Worm (Caenorhabditis elegans) whole organism, L4 larva: ENCODE data around the gene ttr-16.

Experiments used
- F10B5.3 ChIP-seq: sonication (generic microtip); optimal IDR thresholded peaks from 2 replicates; lab custom pipeline; 2016; ENCODE audit warnings: mild to moderate bottlenecking, missing genetic modification characterization, missing compliant biosample characterization
- R02D3.7 ChIP-seq: fragments of 150-350 bp; sonication (generic microtip); optimal IDR thresholded peaks from 3 replicates; lab custom pipeline; 2014; ENCODE audit warnings: missing biosample characterization, missing genetic modification characterization
- T20F7.1 ChIP-seq: fragments of 200-800 bp; sonication (Bioruptor generic); optimal IDR thresholded peaks from 2 replicates; lab custom pipeline; 2018; ENCODE audit warnings: mild to moderate bottlenecking, missing genetic modification characterization, missing compliant biosample characterization
- T26A8.4 ChIP-seq: fragments of 200-800 bp; sonication (Bioruptor generic); IDR thresholded peaks from 2 replicates; pipeline ENCODE4 v1.3.6; 2022; ENCODE audit warnings: missing genetic modification characterization, missing compliant biosample characterization
- Y105C5A.15 ChIP-seq: fragments of 200-800 bp; sonication (Bioruptor generic); IDR thresholded peaks from 2 replicates; pipeline ENCODE4 v1.3.6; 2022; ENCODE audit warnings: missing genetic modification characterization, missing compliant biosample characterization
- Y48G9A.11 ChIP-seq: fragments of 200-800 bp; sonication (Bioruptor generic); IDR thresholded peaks from 2 replicates; pipeline ENCODE4 v1.3.6; 2022; ENCODE audit warnings: missing genetic modification reagents, missing genetic modification characterization, missing compliant biosample characterization
- Y75B8A.6 ChIP-seq: fragments of 200-800 bp; sonication (Bioruptor generic); IDR thresholded peaks from 2 replicates; pipeline ENCODE4 v1.3.6; 2022; ENCODE audit warnings: missing genetic modification reagents, missing genetic modification characterization, missing compliant biosample characterization
- ZK546.5 ChIP-seq, 2 experiments: sonication (generic microtip); optimal IDR thresholded peaks; 2 replicates each; lab custom pipeline; 2017; ENCODE audit warnings: missing biosample characterization in 2 of 2, missing genetic modification characterization in 2 of 2
- aha-1 ChIP-seq: fragments of 150-350 bp; peaks from one replicate; lab custom pipeline; 2014; ENCODE audit warnings: missing biosample characterization, missing genetic modification characterization
- arid-1 ChIP-seq: fragments of 200-800 bp; sonication (Bioruptor generic); conservative IDR thresholded peaks from 2 replicates; pipeline ENCODE4 v1.3.6; 2022; ENCODE audit warnings: missing genetic modification reagents, missing genetic modification characterization, missing compliant biosample characterization
- ceh-28 ChIP-seq: fragments of 150-350 bp; optimal IDR thresholded peaks from 2 replicates; lab custom pipeline; 2014; ENCODE audit warnings: missing biosample characterization, missing genetic modification reagents, missing genetic modification characterization
- ceh-44 ChIP-seq: fragments of 200-800 bp; sonication (Bioruptor generic); IDR thresholded peaks from 2 replicates; pipeline ENCODE4 v1.3.6; 2022; ENCODE audit warnings: missing genetic modification reagents, missing genetic modification characterization, missing compliant biosample characterization
- ceh-62 ChIP-seq: sonication (generic microtip); optimal IDR thresholded peaks from 2 replicates; lab custom pipeline; 2017; ENCODE audit warnings: missing biosample characterization, missing genetic modification characterization
- ceh-82 ChIP-seq: sonication (generic microtip); optimal IDR thresholded peaks from 2 replicates; lab custom pipeline; 2017; ENCODE audit warnings: missing biosample characterization, missing genetic modification characterization
- ces-1 ChIP-seq: fragments of 150-350 bp; sonication (generic microtip); optimal IDR thresholded peaks from 4 replicates; lab custom pipeline; 2014; ENCODE audit warnings: missing biosample characterization, missing genetic modification reagents, missing genetic modification characterization
- cey-2 ChIP-seq: sonication (generic microtip); optimal IDR thresholded peaks from 3 replicates; lab custom pipeline; 2017; ENCODE audit warnings: missing genetic modification characterization, mild to moderate bottlenecking, missing compliant biosample characterization, antibody characterized with exemption, borderline replicate concordance; ENCODE audit not compliant: insufficient read depth
- daf-19 ChIP-seq: fragments of 200-800 bp; sonication (Bioruptor generic); conservative IDR thresholded peaks from 2 replicates; pipeline ENCODE4 v1.3.6; 2022; ENCODE audit warnings: missing genetic modification characterization, missing compliant biosample characterization
- dmd-6 ChIP-seq: fragments of 200-800 bp; sonication (Bioruptor generic); IDR thresholded peaks from 2 replicates; pipeline ENCODE4 v1.3.6; 2022; ENCODE audit warnings: missing genetic modification reagents, missing genetic modification characterization, missing compliant biosample characterization
- duxl-1 ChIP-seq: sonication (generic microtip); optimal IDR thresholded peaks from 2 replicates; lab custom pipeline; 2016; ENCODE audit warnings: mild to moderate bottlenecking, missing genetic modification characterization, moderate library complexity, missing compliant biosample characterization; ENCODE audit not compliant: poor library complexity
- gei-8 ChIP-seq: fragments of 200-800 bp; sonication (Bioruptor generic); optimal IDR thresholded peaks from 2 replicates; lab custom pipeline; 2018; ENCODE audit warnings: mild to moderate bottlenecking, missing genetic modification characterization, missing compliant biosample characterization
- hlh-30 ChIP-seq: sonication (generic microtip); optimal IDR thresholded peaks from 2 replicates; lab custom pipeline; 2017; ENCODE audit warnings: antibody characterized with exemption, mild to moderate bottlenecking, missing genetic modification characterization, missing compliant biosample characterization; ENCODE audit not compliant: insufficient read depth
- hmg-1.1 ChIP-seq: fragments of 200-800 bp; sonication (Bioruptor generic); IDR thresholded peaks from 2 replicates; pipeline ENCODE4 v1.3.6; 2022; ENCODE audit warnings: missing genetic modification reagents, missing genetic modification characterization, missing compliant biosample characterization
- lim-7 ChIP-seq: fragments of 200-800 bp; sonication (Bioruptor generic); IDR thresholded peaks from 2 replicates; pipeline ENCODE4 v1.3.6; 2022; ENCODE audit warnings: missing genetic modification characterization, missing compliant biosample characterization
- lin-15B ChIP-seq: fragments of 150-350 bp; sonication (generic microtip); optimal IDR thresholded peaks from 3 replicates; lab custom pipeline; 2014; ENCODE audit warnings: missing biosample characterization, missing genetic modification characterization
- lin-29 ChIP-seq: fragments of 200-800 bp; sonication (Bioruptor generic); IDR thresholded peaks from 2 replicates; pipeline ENCODE4 v1.3.6; 2022; ENCODE audit warnings: missing genetic modification reagents, missing genetic modification characterization, missing compliant biosample characterization
- lin-38 ChIP-seq: fragments of 200-800 bp; sonication (Bioruptor generic); IDR thresholded peaks from 2 replicates; pipeline ENCODE4 v1.3.6; 2022; ENCODE audit warnings: missing genetic modification reagents, missing genetic modification characterization, missing compliant biosample characterization
- mdl-1 ChIP-seq, 2 experiments: fragments of 150-350 bp in 1 of 2; sonication (generic microtip) in 1 of 2; optimal IDR thresholded peaks; 2 replicates each; lab custom pipeline; 2014 to 2017; ENCODE audit warnings: missing biosample characterization in 2 of 2, missing genetic modification characterization in 2 of 2
- mxl-3 ChIP-seq: fragments of 200-800 bp; sonication (Bioruptor generic); optimal IDR thresholded peaks from 2 replicates; lab custom pipeline; 2018; ENCODE audit warnings: mild to moderate bottlenecking, missing genetic modification characterization, missing compliant biosample characterization
- nhr-25 ChIP-seq: sonication (generic microtip); optimal IDR thresholded peaks from 2 replicates; lab custom pipeline; 2017; ENCODE audit warnings: missing genetic modification characterization, mild to moderate bottlenecking, missing compliant biosample characterization, antibody characterized with exemption, moderate library complexity, borderline replicate concordance; ENCODE audit not compliant: insufficient read depth
- nhr-28 ChIP-seq: fragments of 150-350 bp; optimal IDR thresholded peaks from 2 replicates; lab custom pipeline; 2014; ENCODE audit warnings: missing biosample characterization, missing genetic modification characterization
- nhr-41 ChIP-seq: fragments of 200-800 bp; sonication (Bioruptor generic); IDR thresholded peaks from 2 replicates; pipeline ENCODE4 v1.3.6; 2022; ENCODE audit warnings: missing genetic modification reagents, missing genetic modification characterization, missing compliant biosample characterization
- nhr-42 ChIP-seq: fragments of 200-800 bp; sonication (Bioruptor generic); IDR thresholded peaks from 2 replicates; pipeline ENCODE4 v1.3.6; 2022; ENCODE audit warnings: missing genetic modification characterization, missing compliant biosample characterization
- nhr-77 ChIP-seq: fragments of 150-350 bp; optimal IDR thresholded peaks from 2 replicates; lab custom pipeline; 2014; ENCODE audit warnings: missing biosample characterization, missing genetic modification characterization
- pqm-1 ChIP-seq: sonication (generic microtip); optimal IDR thresholded peaks from 2 replicates; lab custom pipeline; 2017; ENCODE audit warnings: missing biosample characterization, missing genetic modification characterization
- rbr-2 ChIP-seq: sonication (generic microtip); optimal IDR thresholded peaks from 2 replicates; lab custom pipeline; 2016; ENCODE audit warnings: missing genotype, missing genetic modification characterization, missing compliant biosample characterization
- saeg-2 ChIP-seq: fragments of 200-800 bp; sonication (Bioruptor generic); IDR thresholded peaks from 2 replicates; pipeline ENCODE4 v1.3.6; 2022; ENCODE audit warnings: missing genetic modification reagents, missing genetic modification characterization, missing compliant biosample characterization
- set-16 ChIP-seq: fragments of 200-800 bp; sonication (Bioruptor generic); IDR thresholded peaks from 2 replicates; pipeline ENCODE4 v1.3.6; 2022; ENCODE audit warnings: missing genetic modification reagents, missing genetic modification characterization, missing compliant biosample characterization
- spr-3 ChIP-seq: fragments of 200-800 bp; sonication (Bioruptor generic); optimal IDR thresholded peaks from 2 replicates; lab custom pipeline; 2018; ENCODE audit warnings: mild to moderate bottlenecking, missing genetic modification characterization, missing compliant biosample characterization
- tra-1 ChIP-seq: fragments of 200-800 bp; sonication (Bioruptor generic); IDR thresholded peaks from 2 replicates; pipeline ENCODE4 v1.3.6; 2022; ENCODE audit warnings: missing genetic modification reagents, missing genetic modification characterization, missing compliant biosample characterization
- unc-130 ChIP-seq: sonication (generic microtip); optimal IDR thresholded peaks from 2 replicates; lab custom pipeline; 2016; ENCODE audit warnings: missing genetic modification reagents, missing genetic modification characterization, missing compliant biosample characterization
- unc-39 ChIP-seq: sonication (generic microtip); optimal IDR thresholded peaks from 2 replicates; lab custom pipeline; 2017; ENCODE audit warnings: missing biosample characterization, missing genetic modification characterization
- unc-62 ChIP-seq, 3 experiments: fragments of 150-350 bp in 1 of 3; sonication (generic microtip); optimal IDR thresholded peaks in 2 of 3; peaks in 1 of 3; 1 replicate in 1 of 3; 2 replicates in 2 of 3; lab custom pipeline; 2014 to 2017; ENCODE audit warnings: missing biosample characterization in 3 of 3, missing genetic modification characterization in 3 of 3, missing genetic modification reagents in 3 of 3, missing genotype in 1 of 3
- vab-7 ChIP-seq: fragments of 200-800 bp; sonication (Bioruptor generic); IDR thresholded peaks from 2 replicates; pipeline ENCODE4 v1.3.6; 2022; ENCODE audit warnings: missing genetic modification reagents, missing genetic modification characterization, missing compliant biosample characterization
- zfp-2 ChIP-seq: sonication (generic microtip); optimal IDR thresholded peaks from 2 replicates; lab custom pipeline; 2016; ENCODE audit warnings: mild to moderate bottlenecking, missing genetic modification characterization, missing compliant biosample characterization
- zfp-3 ChIP-seq: fragments of 200-800 bp; sonication (Bioruptor generic); conservative IDR thresholded peaks from 2 replicates; pipeline ENCODE4 v1.3.6; 2022; ENCODE audit warnings: missing genetic modification reagents, missing genetic modification characterization, missing compliant biosample characterization
- zip-2 ChIP-seq: fragments of 150-350 bp; optimal IDR thresholded peaks from 2 replicates; lab custom pipeline; 2014; ENCODE audit warnings: missing biosample characterization, missing genetic modification characterization

Gene ttr-16

ce11 chrIV:11031640-11032039 lies 32.3 kb downstream of the ttr-16 start (continued):
- TF ChIP-seq Y48G9A.11 (GFP tag; lab: Robert Waterston, UW) (no peak), ceh-44 (no peak), unc-130 (GFP tag; lab: Kevin White, UChicago) (no peak), set-16 (no peak), zfp-3 (GFP tag; lab: Robert Waterston, UW) (no peak), nhr-28 (tag; lab: Kevin White, UChicago) (peak; percentile 46), zfp-2 (tag; lab: Kevin White, UChicago) (no peak), lin-38 (GFP tag; lab: Robert Waterston, UW) (no peak), cey-2 (tag; lab: Kevin White, UChicago) (no peak), mdl-1 (tag; optimal IDR thresholded peaks at IDR 0.05; lab: Kevin White, UChicago) (no peak), gei-8 (GFP tag; lab: Kevin White, UChicago) (no peak), duxl-1 (no peak), lim-7 (GFP tag; lab: Robert Waterston, UW) (no peak), lin-29 (GFP tag; lab: Robert Waterston, UW) (no peak), pqm-1 (tag; lab: Kevin White, UChicago) (peak; percentile 57), T26A8.4 (GFP tag; lab: Robert Waterston, UW) (no peak), tra-1 (GFP tag; lab: Robert Waterston, UW) (no peak), R02D3.7 (tag; lab: Kevin White, UChicago) (no peak), daf-19 (GFP tag; lab: Robert Waterston, UW) (no peak), ceh-62 (tag; lab: Kevin White, UChicago) (no peak), nhr-25 (tag; lab: Kevin White, UChicago) (no peak)

- TF ChIP-seq unc-62 (GFP tag; optimal IDR thresholded peaks at IDR 0.05 in 1 of 2; lab: Kevin White, UChicago): peak in 1 of 2 experiments; percentile 75
- TF ChIP-seq unc-62 (tag; optimal IDR thresholded peaks at IDR 0.05; lab: Kevin White, UChicago): no peak
- TF ChIP-seq mxl-3 (GFP tag; lab: Kevin White, UChicago): no peak
- TF ChIP-seq hlh-30 (tag; lab: Kevin White, UChicago): peak; percentile 26
- no peak for TF ChIP-seq hmg-1.1
- no peak for TF ChIP-seq set-16
Measured at ce11 chrIV:11030893-11031292, 33.0 kb downstream of the ttr-16 start, which contains the start of gene hrg-4. TSS of gene hrg-4 (minus strand) at chrIV:11030993.

ce11 chrIV:11030117-11030516 lies 33.8 kb downstream of the ttr-16 start:
- no peak for TF ChIP-seq ceh-82 (tag; lab: Kevin White, UChicago)
- TF ChIP-seq unc-62 (GFP tag; optimal IDR thresholded peaks at IDR 0.05 in 1 of 2; lab: Kevin White, UChicago): peak in 1 of 2 experiments; percentile 52
- no peak for TF ChIP-seq unc-62 (tag; optimal IDR thresholded peaks at IDR 0.05; lab: Kevin White, UChicago)
- no peak for TF ChIP-seq ces-1 (GFP tag; lab: Kevin White, UChicago)
- TF ChIP-seq aha-1 (tag; lab: Kevin White, UChicago): peak; percentile 61
- TF ChIP-seq, all 104 proteins: peak for 2

- TF ChIP-seq nhr-41: no peak
- TF ChIP-seq rbr-2 (tag; lab: Kevin White, UChicago): no peak
- no peak for TF ChIP-seq lin-15B (tag; lab: Kevin White, UChicago)
- TF ChIP-seq zip-2: no peak
- TF ChIP-seq tra-1 (GFP tag; lab: Robert Waterston, UW): no peak
- no peak for TF ChIP-seq T20F7.1 (GFP tag; lab: Kevin White, UChicago)
- no peak for TF ChIP-seq ceh-28
- no peak for TF ChIP-seq Y75B8A.6 (GFP tag; lab: Robert Waterston, UW)
- no peak for TF ChIP-seq vab-7 (GFP tag; lab: Robert Waterston, UW)
- no peak for TF ChIP-seq T26A8.4 (GFP tag; lab: Robert Waterston, UW)
- TF ChIP-seq arid-1 (GFP tag; lab: Robert Waterston, UW): no peak
- TF ChIP-seq unc-39 (tag; lab: Kevin White, UChicago): no peak
- TF ChIP-seq spr-3 (GFP tag; lab: Kevin White, UChicago): no peak
- no peak for TF ChIP-seq Y105C5A.15
- TF ChIP-seq ZK546.5 (tag; optimal IDR thresholded peaks at IDR 0.05; lab: Kevin White, UChicago): no peak
- TF ChIP-seq nhr-42 (GFP tag; lab: Robert Waterston, UW): no peak
- no peak for TF ChIP-seq saeg-2
- TF ChIP-seq nhr-77 (tag; lab: Kevin White, UChicago): no peak
- TF ChIP-seq F10B5.3 (tag; lab: Kevin White, UChicago): no peak
- TF ChIP-seq dmd-6 (GFP tag; lab: Robert Waterston, UW): peak; percentile 65
Measured at ce11 chrIV:11029412-11029811, 34.5 kb downstream of the ttr-16 start, which contains the start of gene hrg-5. TSS of gene hrg-5 (minus strand) at chrIV:11029428.
